Fruit fly (Drosophila melanogaster): ENCODE measurements around the gene CG8209.

CG8209 gene

dm6 chr3L:8013865-8014216 is 37.6 kb downstream of the CG8209 start:
- TF ChIP-seq CG7101 (tag; optimal IDR thresholded peaks at IDR 0.05), result no peak
- TF ChIP-seq CG11617 (GFP tag; optimal IDR thresholded peaks at IDR 0.05), result no peak
- no peak for TF ChIP-seq cnc (optimal IDR thresholded peaks at IDR 0.05)
- TF ChIP-seq CG1620 (GFP tag; optimal IDR thresholded peaks at IDR 0.05), result no peak
- TF ChIP-seq Crg-1 (GFP tag; optimal IDR thresholded peaks at IDR 0.05), result no peak
- no peak for TF ChIP-seq CG12768 (GFP tag; optimal IDR thresholded peaks at IDR 0.05)
- TF ChIP-seq bab1 (GFP tag; optimal IDR thresholded peaks at IDR 0.05), result no peak
- no peak for TF ChIP-seq toe (GFP tag; optimal IDR thresholded peaks at IDR 0.05)
- TF ChIP-seq Clk (GFP tag; optimal IDR thresholded peaks at IDR 0.05), result no peak
- no peak for TF ChIP-seq Hr96 (GFP tag; optimal IDR thresholded peaks at IDR 0.05)
- TF ChIP-seq pad (GFP tag; optimal IDR thresholded peaks at IDR 0.05), result no peak

dm6 chr3L:8018665-8019070 is 42.5 kb downstream of the CG8209 start:
- TF ChIP-seq cnc (optimal IDR thresholded peaks at IDR 0.05), result no peak
- TF ChIP-seq CG14711 (tag; optimal IDR thresholded peaks at IDR 0.05), result peak; percentile 12
- TF ChIP-seq CG7101 (tag; optimal IDR thresholded peaks at IDR 0.05), result peak; percentile 32
- TF ChIP-seq Hr96 (GFP tag; optimal IDR thresholded peaks at IDR 0.05), result no peak
- TF ChIP-seq CG1620 (GFP tag; optimal IDR thresholded peaks at IDR 0.05), result no peak
- TF ChIP-seq Mnt (GFP tag; optimal IDR thresholded peaks at IDR 0.05), result no peak
- peak; percentile 60 for TF ChIP-seq CG33017 (tag; optimal IDR thresholded peaks at IDR 0.05)
- TF ChIP-seq pad (GFP tag; optimal IDR thresholded peaks at IDR 0.05), result no peak
- peak; percentile 15 for TF ChIP-seq CG11617 (GFP tag; optimal IDR thresholded peaks at IDR 0.05)
- no peak for TF ChIP-seq Crg-1 (GFP tag; optimal IDR thresholded peaks at IDR 0.05)
- no peak for TF ChIP-seq Clk (GFP tag; optimal IDR thresholded peaks at IDR 0.05)
- TF ChIP-seq bab1 (GFP tag; optimal IDR thresholded peaks at IDR 0.05), result no peak
- peak; percentile 7 for TF ChIP-seq tj (GFP tag; optimal IDR thresholded peaks at IDR 0.05)
- peak; percentile 50 for TF ChIP-seq CG7045 (GFP tag; optimal IDR thresholded peaks at IDR 0.05)
- no peak for TF ChIP-seq CG5204 (GFP tag; optimal IDR thresholded peaks at IDR 0.05)
- TF ChIP-seq toe (GFP tag; optimal IDR thresholded peaks at IDR 0.05), result no peak
- peak; percentile 24 for TF ChIP-seq ovo (GFP tag; optimal IDR thresholded peaks at IDR 0.05)
- TF ChIP-seq kay (GFP tag; ENCODE audit: borderline replicate concordance), result peak; percentile 82
- TF ChIP-seq CG12768 (GFP tag; optimal IDR thresholded peaks at IDR 0.05), result peak; percentile 28
- peak; percentile 23 for TF ChIP-seq cic (GFP tag; optimal IDR thresholded peaks at IDR 0.05)

- TF ChIP-seq CG7101 (tag; optimal IDR thresholded peaks at IDR 0.05), result peak; percentile 46
- TF ChIP-seq CG33017 (tag; optimal IDR thresholded peaks at IDR 0.05), result peak; percentile 43
- TF ChIP-seq Hr96 (GFP tag; optimal IDR thresholded peaks at IDR 0.05), result no peak
- no peak for TF ChIP-seq toe (GFP tag; optimal IDR thresholded peaks at IDR 0.05)
- TF ChIP-seq cnc (optimal IDR thresholded peaks at IDR 0.05), result no peak
- peak; percentile 40 for TF ChIP-seq pad (GFP tag; optimal IDR thresholded peaks at IDR 0.05)
- peak; percentile 67 for TF ChIP-seq CG14711 (tag; optimal IDR thresholded peaks at IDR 0.05)
- TF ChIP-seq kay (GFP tag; ENCODE audit: borderline replicate concordance), result no peak
- no peak for TF ChIP-seq Mnt (GFP tag; optimal IDR thresholded peaks at IDR 0.05)
- TF ChIP-seq CG11617 (GFP tag; optimal IDR thresholded peaks at IDR 0.05), result peak; percentile 37
- no peak for TF ChIP-seq cic (GFP tag; optimal IDR thresholded peaks at IDR 0.05)
- no peak for TF ChIP-seq Crg-1 (GFP tag; optimal IDR thresholded peaks at IDR 0.05)
- TF ChIP-seq ovo (GFP tag; optimal IDR thresholded peaks at IDR 0.05), result no peak
- peak; percentile 66 for TF ChIP-seq CG7045 (GFP tag; optimal IDR thresholded peaks at IDR 0.05)
- TF ChIP-seq CG12768 (GFP tag; optimal IDR thresholded peaks at IDR 0.05), result peak; percentile 17
- peak; percentile 40 for TF ChIP-seq Clk (GFP tag; optimal IDR thresholded peaks at IDR 0.05)
- peak; percentile 4 for TF ChIP-seq CG5204 (GFP tag; optimal IDR thresholded peaks at IDR 0.05)
- peak; percentile 95 for TF ChIP-seq tj (GFP tag; optimal IDR thresholded peaks at IDR 0.05)
- peak; percentile 77 for TF ChIP-seq bab1 (GFP tag; optimal IDR thresholded peaks at IDR 0.05)
- TF ChIP-seq CG1620 (GFP tag; optimal IDR thresholded peaks at IDR 0.05), result peak; percentile 32
Observed at dm6 chr3L:8024278-8025140, 48.3 kb downstream of the CG8209 start.

DNA sequence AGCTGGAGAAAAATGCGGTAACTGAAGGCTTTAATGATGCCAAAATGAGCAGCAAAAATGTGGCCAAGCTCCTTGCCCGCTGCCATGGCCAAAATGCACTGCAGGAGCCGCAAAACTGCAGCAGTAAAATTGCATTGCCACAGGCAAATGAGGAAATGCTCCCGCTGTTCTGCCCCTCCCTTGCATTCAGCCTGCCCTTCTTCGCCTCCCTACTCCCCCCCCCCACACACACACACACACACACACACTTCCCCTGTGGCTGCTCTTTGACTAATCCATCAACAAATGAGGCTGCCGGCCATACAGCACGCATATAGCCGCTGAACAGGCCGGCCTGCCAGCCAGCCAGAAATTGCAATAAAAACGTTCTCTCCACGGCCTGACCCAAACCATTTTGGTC is 51.0 kb downstream of the CG8209 start:
- TF ChIP-seq cic (GFP tag; optimal IDR thresholded peaks at IDR 0.05) (no peak), Clk (GFP tag; optimal IDR thresholded peaks at IDR 0.05) (no peak)
